Worm (Caenorhabditis elegans) whole organism, late embryonic: Measurements from ENCODE around the gene K02B7.3.

Experiments used
- K09A11.1 ChIP-seq: sonication (generic microtip); optimal IDR thresholded peaks from 2 replicates; lab custom pipeline; 2017; ENCODE audit warnings: antibody characterized with exemption, mild to moderate bottlenecking, missing genetic modification characterization, missing compliant biosample characterization; ENCODE audit not compliant: insufficient read depth
- ahr-1 ChIP-seq: sonication (generic microtip); optimal IDR thresholded peaks from 2 replicates; lab custom pipeline; 2016; ENCODE audit warnings: missing genetic modification characterization, missing compliant biosample characterization
- ceh-18 ChIP-seq: sonication (generic microtip); optimal IDR thresholded peaks from 2 replicates; lab custom pipeline; 2016; ENCODE audit warnings: missing genetic modification characterization, missing compliant biosample characterization
- ceh-19 ChIP-seq: fragments of 200-800 bp; sonication (Bioruptor generic); optimal IDR thresholded peaks from 2 replicates; lab custom pipeline; 2018; ENCODE audit warnings: mild to moderate bottlenecking, missing genetic modification characterization, missing compliant biosample characterization
- ceh-24 ChIP-seq: sonication (generic microtip); optimal IDR thresholded peaks from 2 replicates; lab custom pipeline; 2016; ENCODE audit warnings: mild to moderate bottlenecking, missing genetic modification characterization, missing compliant biosample characterization
- ceh-30 ChIP-seq: fragments of 150-350 bp; optimal IDR thresholded peaks from 2 replicates; lab custom pipeline; 2014; ENCODE audit warnings: missing biosample characterization, missing genetic modification characterization
- ceh-31 ChIP-seq: sonication (generic microtip); optimal IDR thresholded peaks from 2 replicates; lab custom pipeline; 2016; ENCODE audit warnings: missing genetic modification characterization, missing compliant biosample characterization
- ceh-34 ChIP-seq: sonication (generic microtip); optimal IDR thresholded peaks from 2 replicates; lab custom pipeline; 2016; ENCODE audit warnings: mild to moderate bottlenecking, missing genetic modification characterization, missing compliant biosample characterization
- ceh-45 ChIP-seq: fragments of 200-800 bp; sonication (Bioruptor generic); IDR thresholded peaks from 2 replicates; pipeline ENCODE4 v1.3.6; 2022; ENCODE audit warnings: missing genetic modification reagents, missing genetic modification characterization, missing compliant biosample characterization
- ceh-48 ChIP-seq: sonication (generic microtip); optimal IDR thresholded peaks from 2 replicates; lab custom pipeline; 2016; ENCODE audit warnings: missing genetic modification characterization, inconsistent platforms, missing compliant biosample characterization
- ceh-6 ChIP-seq: fragments of 200-800 bp; sonication (Bioruptor generic); optimal IDR thresholded peaks from 2 replicates; lab custom pipeline; 2018; ENCODE audit warnings: mild to moderate bottlenecking, missing genetic modification characterization, missing compliant biosample characterization
- che-1 ChIP-seq: sonication (generic microtip); optimal IDR thresholded peaks from 2 replicates; lab custom pipeline; 2016; ENCODE audit warnings: mild to moderate bottlenecking, missing genetic modification characterization, missing compliant biosample characterization
- dmd-4 ChIP-seq: sonication (generic microtip); optimal IDR thresholded peaks from 2 replicates; lab custom pipeline; 2016; ENCODE audit warnings: borderline replicate concordance, missing genetic modification characterization, missing compliant biosample characterization
- elt-2 ChIP-seq: sonication (generic microtip); optimal IDR thresholded peaks from 2 replicates; lab custom pipeline; 2016; ENCODE audit warnings: missing genetic modification reagents, missing genetic modification characterization, missing compliant biosample characterization
- ets-4 ChIP-seq: sonication (generic microtip); optimal IDR thresholded peaks from 2 replicates; lab custom pipeline; 2016; ENCODE audit warnings: missing genetic modification characterization, missing compliant biosample characterization
- fkh-10 ChIP-seq: fragments of 150-350 bp; optimal IDR thresholded peaks from 2 replicates; lab custom pipeline; 2014; ENCODE audit warnings: missing biosample characterization, missing genetic modification reagents, missing genetic modification characterization
- hlh-13 ChIP-seq: fragments of 200-800 bp; sonication (Bioruptor generic); optimal IDR thresholded peaks from 2 replicates; lab custom pipeline; 2018; ENCODE audit warnings: mild to moderate bottlenecking, missing genetic modification characterization, missing compliant biosample characterization
- hlh-30 ChIP-seq: sonication (generic microtip); optimal IDR thresholded peaks from 2 replicates; lab custom pipeline; 2017; ENCODE audit warnings: antibody characterized with exemption, missing genetic modification characterization, missing compliant biosample characterization; ENCODE audit not compliant: insufficient read depth
- hlh-6 ChIP-seq: sonication (generic microtip); optimal IDR thresholded peaks from 2 replicates; lab custom pipeline; 2016; ENCODE audit warnings: missing genotype, missing genetic modification characterization, missing compliant biosample characterization
- madf-2 ChIP-seq: sonication (generic microtip); optimal IDR thresholded peaks from 2 replicates; lab custom pipeline; 2017; ENCODE audit warnings: missing genetic modification characterization, missing compliant biosample characterization
- nfya-1 ChIP-seq: sonication (generic microtip); optimal IDR thresholded peaks from 2 replicates; lab custom pipeline; 2017; ENCODE audit warnings: missing genetic modification characterization, mild to moderate bottlenecking, missing compliant biosample characterization, antibody characterized with exemption, moderate library complexity
- npax-4 ChIP-seq: sonication (generic microtip); optimal IDR thresholded peaks from 2 replicates; lab custom pipeline; 2016; ENCODE audit warnings: missing genetic modification characterization, missing compliant biosample characterization
- pag-3 ChIP-seq: sonication (generic microtip); optimal IDR thresholded peaks from 2 replicates; lab custom pipeline; 2016; ENCODE audit warnings: missing compliant biosample characterization, missing genetic modification characterization, borderline replicate concordance
- pat-9 ChIP-seq: fragments of 200-800 bp; sonication (Bioruptor generic); optimal IDR thresholded peaks from 2 replicates; lab custom pipeline; 2018; ENCODE audit warnings: mild to moderate bottlenecking, missing genetic modification characterization, moderate library complexity, missing compliant biosample characterization
- pha-2 ChIP-seq: sonication (generic microtip); optimal IDR thresholded peaks from 2 replicates; lab custom pipeline; 2017; ENCODE audit warnings: mild to moderate bottlenecking, missing genetic modification characterization, missing compliant biosample characterization
- pha-4 ChIP-seq: fragments of 150-350 bp; optimal IDR thresholded peaks from 2 replicates; lab custom pipeline; 2018; ENCODE audit warnings: missing biosample characterization, missing genetic modification reagents, missing genetic modification characterization
- pros-1 ChIP-seq: fragments of 150-350 bp; optimal IDR thresholded peaks from 2 replicates; lab custom pipeline; 2014; ENCODE audit warnings: missing biosample characterization, missing genetic modification reagents, missing genetic modification characterization
- ref-2 ChIP-seq: sonication (generic microtip); optimal IDR thresholded peaks from 2 replicates; lab custom pipeline; 2016; ENCODE audit warnings: missing genetic modification characterization, missing compliant biosample characterization
- sox-2 ChIP-seq: fragments of 200-800 bp; sonication (Bioruptor generic); IDR thresholded peaks from 2 replicates; pipeline ENCODE4 v1.3.6; 2022; ENCODE audit warnings: missing genetic modification reagents, missing genetic modification characterization, missing compliant biosample characterization
- sox-4 ChIP-seq: sonication (generic microtip); optimal IDR thresholded peaks from 2 replicates; lab custom pipeline; 2017; ENCODE audit warnings: mild to moderate bottlenecking, missing genetic modification characterization, inconsistent platforms, missing compliant biosample characterization
- syd-9 ChIP-seq: sonication (generic microtip); optimal IDR thresholded peaks from 2 replicates; lab custom pipeline; 2016; ENCODE audit warnings: mild to moderate bottlenecking, missing genetic modification characterization, moderate library complexity, missing compliant biosample characterization
- tbx-2 ChIP-seq: sonication (generic microtip); optimal IDR thresholded peaks from 2 replicates; lab custom pipeline; 2016; ENCODE audit warnings: missing genetic modification characterization, missing compliant biosample characterization
- ttx-3 ChIP-seq: sonication (generic microtip); optimal IDR thresholded peaks from 2 replicates; lab custom pipeline; 2016; ENCODE audit warnings: missing genetic modification reagents, missing genetic modification characterization, missing compliant biosample characterization
- unc-3 ChIP-seq, 2 experiments: fragments of 200-800 bp in 1 of 2; sonication (Bioruptor generic) in 1 of 2; sonication (generic microtip) in 1 of 2; conservative IDR thresholded peaks in 1 of 2; optimal IDR thresholded peaks in 1 of 2; 2 replicates each; pipeline versions ENCODE4 v1.3.6 to Lab custom; 2016 to 2022; ENCODE audit warnings: missing compliant biosample characterization in 2 of 2, missing genetic modification characterization in 2 of 2, missing genetic modification reagents in 1 of 2
- unc-55 ChIP-seq: sonication (generic microtip); optimal IDR thresholded peaks from 2 replicates; lab custom pipeline; 2017; ENCODE audit warnings: missing biosample characterization, missing genetic modification reagents, missing genetic modification characterization
- unc-86 ChIP-seq: sonication (generic microtip); optimal IDR thresholded peaks from 2 replicates; lab custom pipeline; 2016; ENCODE audit warnings: missing genetic modification characterization, missing compliant biosample characterization
- ztf-16 ChIP-seq: sonication (generic microtip); optimal IDR thresholded peaks from 2 replicates; lab custom pipeline; 2017; ENCODE audit warnings: missing genetic modification characterization, missing compliant biosample characterization

The K02B7.3 gene

DNA sequence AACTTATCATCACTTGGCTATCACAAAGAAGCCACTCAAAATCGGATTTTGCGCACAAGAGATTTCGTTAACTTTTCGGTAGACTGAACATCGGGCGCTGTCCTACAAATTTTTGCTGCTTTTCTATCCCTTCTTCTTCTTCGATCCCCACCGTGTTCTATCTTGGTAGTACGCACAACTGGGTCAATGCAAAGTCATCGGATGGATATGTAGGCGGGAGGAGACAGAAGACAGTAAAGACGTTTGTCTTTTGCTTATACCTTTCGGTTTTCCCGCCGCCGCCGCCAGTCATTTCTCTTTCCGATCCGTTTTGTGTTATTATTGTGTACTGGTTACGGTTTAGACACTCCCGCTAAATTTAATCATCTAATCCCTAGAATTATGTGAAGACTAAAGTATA, 5.0 kb upstream of the K02B7.3 start:
- TF ChIP-seq madf-2 (tag; lab: Kevin White, UChicago), result no peak
- no peak for TF ChIP-seq dmd-4
- TF ChIP-seq ceh-19, result no peak
- no peak for TF ChIP-seq pag-3
- no peak for TF ChIP-seq pha-2 (tag; lab: Kevin White, UChicago)
- no peak for TF ChIP-seq hlh-13 (GFP tag; lab: Kevin White, UChicago)
- no peak for TF ChIP-seq sox-2
- TF ChIP-seq nfya-1 (tag; lab: Kevin White, UChicago), result no peak
- TF ChIP-seq elt-2, result no peak
- TF ChIP-seq, all 69 proteins: peak for 0

DNA sequence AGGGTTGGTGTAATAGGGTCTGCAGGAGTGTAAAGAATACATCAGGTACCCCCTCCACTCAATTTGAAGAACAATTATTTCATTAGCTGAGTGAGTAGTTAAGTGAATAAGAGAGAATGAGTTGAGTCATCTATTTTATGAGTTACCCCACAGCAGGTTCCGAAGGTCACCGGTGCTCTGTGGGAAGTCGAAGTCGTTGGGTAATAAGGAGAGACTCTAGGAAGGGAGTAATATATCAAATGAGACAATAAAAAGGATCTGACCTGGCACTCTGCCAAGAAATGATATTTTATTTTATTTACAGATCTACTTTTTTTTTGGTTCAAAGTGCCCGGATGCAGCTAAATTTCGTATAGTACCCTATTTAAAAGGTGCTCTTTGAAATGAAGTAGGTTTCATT, 3.0 kb upstream of the K02B7.3 start, which contains the start of gene C09F9.1:
Gene C09F9.1, plus strand, starts transcription at position 301 of the 400 bp plus-strand sequence.
- no peak for TF ChIP-seq sox-4 (tag; lab: Kevin White, UChicago)
- no peak for TF ChIP-seq ceh-30 (tag; lab: Kevin White, UChicago)
- TF ChIP-seq ceh-18 (tag; lab: Kevin White, UChicago), result no peak
- TF ChIP-seq unc-55 (GFP tag; lab: Kevin White, UChicago), result no peak
- no peak for TF ChIP-seq ref-2 (tag; lab: Kevin White, UChicago)
- no peak for TF ChIP-seq ttx-3 (tag; lab: Kevin White, UChicago)
- no peak for TF ChIP-seq ceh-6 (GFP tag; lab: Kevin White, UChicago)
- no peak for TF ChIP-seq pat-9
- TF ChIP-seq sox-2, result no peak
- TF ChIP-seq hlh-6 (tag; lab: Kevin White, UChicago), result no peak
- TF ChIP-seq ceh-24 (tag; lab: Kevin White, UChicago), result no peak
- TF ChIP-seq hlh-30, result no peak
- no peak for TF ChIP-seq unc-86

DNA sequence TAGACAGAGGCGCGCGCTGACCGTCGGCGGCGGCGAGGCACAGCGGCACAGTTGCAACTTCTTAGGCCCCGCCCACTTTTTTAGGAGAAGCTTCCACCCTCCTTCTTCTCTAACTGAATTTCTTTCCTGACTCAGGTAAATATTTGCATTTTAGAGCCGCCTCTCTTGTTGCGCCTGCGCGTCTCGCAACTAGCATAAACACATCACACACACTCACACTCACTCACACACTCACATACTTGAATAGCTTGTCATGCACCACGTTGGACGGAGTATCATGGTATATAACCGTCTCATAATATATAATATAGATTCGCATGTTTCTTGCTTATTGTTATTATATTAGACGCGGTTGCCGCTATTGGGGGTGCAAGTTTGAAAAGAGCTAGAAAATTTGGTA, 10.7 kb downstream of the K02B7.3 start, which contains the start of gene unc-52:
Gene unc-52, minus strand, starts transcription at position 80 of the 400 bp plus-strand sequence.
- TF ChIP-seq npax-4 (tag; lab: Kevin White, UChicago), result no peak
- TF ChIP-seq pros-1 (tag; lab: Kevin White, UChicago), result no peak
- no peak for TF ChIP-seq unc-86
- TF ChIP-seq ztf-16 (tag; lab: Kevin White, UChicago), result no peak
- no peak for TF ChIP-seq ceh-45 (GFP tag; lab: Robert Waterston, UW)
- no peak for TF ChIP-seq ttx-3 (tag; lab: Kevin White, UChicago)

- no peak for TF ChIP-seq ceh-18 (tag; lab: Kevin White, UChicago)
- TF ChIP-seq ceh-19, result no peak
- no peak for TF ChIP-seq sox-2
- TF ChIP-seq elt-2, result no peak
- no peak for TF ChIP-seq unc-3 (GFP tag; conservative IDR thresholded peaks at IDR 0.05; lab: Robert Waterston, UW)
- TF ChIP-seq unc-3 (tag; optimal IDR thresholded peaks at IDR 0.05; lab: Kevin White, UChicago), result no peak
- no peak for TF ChIP-seq K09A11.1 (tag; lab: Kevin White, UChicago)
- TF ChIP-seq ceh-24 (tag; lab: Kevin White, UChicago), result no peak
- no peak for TF ChIP-seq pha-4
- no peak for TF ChIP-seq tbx-2
- no peak for TF ChIP-seq ahr-1
- no peak for TF ChIP-seq unc-55 (GFP tag; lab: Kevin White, UChicago)
- TF ChIP-seq che-1 (tag; lab: Kevin White, UChicago), result no peak
- no peak for TF ChIP-seq ceh-31 (tag; lab: Kevin White, UChicago)
- no peak for TF ChIP-seq ztf-16 (tag; lab: Kevin White, UChicago)
- no peak for TF ChIP-seq ets-4 (tag; lab: Kevin White, UChicago)
- TF ChIP-seq syd-9 (tag; lab: Kevin White, UChicago), result no peak
- TF ChIP-seq ceh-34 (tag; lab: Kevin White, UChicago), result no peak
- no peak for TF ChIP-seq ceh-48 (tag; lab: Kevin White, UChicago)
- no peak for TF ChIP-seq fkh-10 (GFP tag; lab: Kevin White, UChicago)
These were observed 11.5 kb downstream of the K02B7.3 start for ce11 chrII:14683646-14684045.
